Worm (Caenorhabditis elegans) whole organism, young adult: Measurements from ENCODE around the gene F13H8.8.

Source experiments
- B0336.3 ChIP-seq: fragments of 200-800 bp; sonication (Bioruptor generic); IDR thresholded peaks from 2 replicates; pipeline ENCODE4 v1.3.6; 2022; ENCODE audit warnings: missing genetic modification characterization, missing compliant biosample characterization
- C06A6.2 ChIP-seq: fragments of 200-800 bp; sonication (Bioruptor generic); conservative IDR thresholded peaks from 2 replicates; pipeline ENCODE4 v1.3.6; 2022; ENCODE audit warnings: missing genetic modification characterization, missing compliant biosample characterization
- F23B12.7 ChIP-seq: sonication (generic microtip); optimal IDR thresholded peaks from 2 replicates; lab custom pipeline; 2017; ENCODE audit warnings: missing genetic modification characterization, mild to moderate bottlenecking, missing compliant biosample characterization, antibody characterized with exemption, moderate library complexity; ENCODE audit not compliant: insufficient read depth
- F49E8.2 ChIP-seq: sonication (generic microtip); optimal IDR thresholded peaks from 3 replicates; lab custom pipeline; 2017; ENCODE audit warnings: missing genetic modification characterization, mild to moderate bottlenecking, missing compliant biosample characterization, antibody characterized with exemption, moderate library complexity; ENCODE audit not compliant: insufficient read depth
- T07F8.4 ChIP-seq: sonication (generic microtip); optimal IDR thresholded peaks from 2 replicates; lab custom pipeline; 2016; ENCODE audit warnings: mild to moderate bottlenecking, missing genetic modification characterization, moderate library complexity, missing compliant biosample characterization
- T26A5.8 ChIP-seq: sonication (generic microtip); optimal IDR thresholded peaks from 2 replicates; lab custom pipeline; 2016; ENCODE audit warnings: missing genetic modification characterization, missing compliant biosample characterization
- Y53G8AR.9 ChIP-seq: fragments of 200-800 bp; sonication (Bioruptor generic); conservative IDR thresholded peaks from 2 replicates; pipeline ENCODE4 v1.3.6; 2022; ENCODE audit warnings: missing genetic modification reagents, missing genetic modification characterization, missing compliant biosample characterization
- Y67H2A.10 ChIP-seq: fragments of 200-800 bp; sonication (Bioruptor generic); conservative IDR thresholded peaks from 2 replicates; pipeline ENCODE4 v1.3.6; 2022; ENCODE audit warnings: missing genetic modification reagents, missing genetic modification characterization, missing compliant biosample characterization
- Y95B8A.8 ChIP-seq: fragments of 200-800 bp; sonication (Bioruptor generic); IDR thresholded peaks from 2 replicates; pipeline ENCODE4 v1.3.6; 2022; ENCODE audit warnings: missing genetic modification reagents, missing genetic modification characterization, missing compliant biosample characterization
- ZK185.1 ChIP-seq: sonication (generic microtip); optimal IDR thresholded peaks from 2 replicates; lab custom pipeline; 2016; ENCODE audit warnings: mild to moderate bottlenecking, missing genetic modification characterization, missing compliant biosample characterization; ENCODE audit not compliant: poor library complexity, severe bottlenecking
- cebp-2 ChIP-seq: fragments of 200-800 bp; sonication (Bioruptor generic); IDR thresholded peaks from 2 replicates; pipeline ENCODE4 v1.3.6; 2022; ENCODE audit warnings: missing genetic modification characterization, missing compliant biosample characterization
- ceh-40 ChIP-seq: fragments of 200-800 bp; sonication (Bioruptor generic); IDR thresholded peaks from 2 replicates; pipeline ENCODE4 v1.3.6; 2022; ENCODE audit warnings: missing genetic modification characterization, missing compliant biosample characterization
- ceh-79 ChIP-seq: sonication (generic microtip); optimal IDR thresholded peaks from 2 replicates; lab custom pipeline; 2017; ENCODE audit warnings: mild to moderate bottlenecking, missing genetic modification characterization, missing compliant biosample characterization
- chd-7 ChIP-seq: sonication (generic microtip); optimal IDR thresholded peaks from 2 replicates; lab custom pipeline; 2016; ENCODE audit warnings: mild to moderate bottlenecking, missing genetic modification characterization, moderate library complexity, missing compliant biosample characterization
- die-1 ChIP-seq: sonication (generic microtip); optimal IDR thresholded peaks from 2 replicates; lab custom pipeline; 2016; ENCODE audit warnings: missing genotype, mild to moderate bottlenecking, missing genetic modification characterization, missing compliant biosample characterization
- dox-1 ChIP-seq: fragments of 200-800 bp; sonication (Bioruptor generic); IDR thresholded peaks from 2 replicates; pipeline ENCODE4 v1.3.6; 2022; ENCODE audit warnings: missing genetic modification reagents, missing genetic modification characterization, missing compliant biosample characterization
- dpl-1 ChIP-seq: fragments of 150-350 bp; optimal IDR thresholded peaks from 2 replicates; lab custom pipeline; 2014; ENCODE audit warnings: missing biosample characterization, missing genetic modification reagents, missing genetic modification characterization
- efl-1 ChIP-seq: fragments of 150-350 bp; optimal IDR thresholded peaks from 2 replicates; lab custom pipeline; 2014; ENCODE audit warnings: missing biosample characterization, missing genetic modification reagents, missing genetic modification characterization
- ets-4 ChIP-seq: fragments of 200-800 bp; sonication (Bioruptor generic); optimal IDR thresholded peaks from 2 replicates; lab custom pipeline; 2018; ENCODE audit warnings: mild to moderate bottlenecking, missing genetic modification characterization, missing compliant biosample characterization
- gei-17 ChIP-seq: fragments of 200-800 bp; sonication (Bioruptor generic); optimal IDR thresholded peaks from 2 replicates; lab custom pipeline; 2018; ENCODE audit warnings: mild to moderate bottlenecking, missing genetic modification characterization, missing compliant biosample characterization
- let-607 ChIP-seq, 2 experiments: fragments of 200-800 bp in 1 of 2; sonication (Bioruptor generic) in 1 of 2; sonication (generic microtip) in 1 of 2; optimal IDR thresholded peaks; 2 replicates each; lab custom pipeline; 2016 to 2018; ENCODE audit warnings: mild to moderate bottlenecking in 2 of 2, missing compliant biosample characterization in 2 of 2, missing genetic modification characterization in 2 of 2, moderate library complexity in 2 of 2, missing genotype in 1 of 2
- lin-54 ChIP-seq: fragments of 200-800 bp; sonication (Bioruptor generic); optimal IDR thresholded peaks from 2 replicates; lab custom pipeline; 2018; ENCODE audit warnings: mild to moderate bottlenecking, missing genetic modification characterization, missing compliant biosample characterization
- lsl-1 ChIP-seq: fragments of 200-800 bp; sonication (Bioruptor generic); optimal IDR thresholded peaks from 2 replicates; lab custom pipeline; 2018; ENCODE audit warnings: mild to moderate bottlenecking, missing genetic modification characterization, moderate library complexity, missing compliant biosample characterization
- lsy-27 ChIP-seq: sonication (generic microtip); optimal IDR thresholded peaks from 2 replicates; lab custom pipeline; 2017; ENCODE audit warnings: missing genetic modification characterization, mild to moderate bottlenecking, missing compliant biosample characterization, antibody characterized with exemption, missing genotype, borderline replicate concordance; ENCODE audit not compliant: insufficient read depth
- mes-4 ChIP-seq: sonication (generic microtip); optimal IDR thresholded peaks from 2 replicates; lab custom pipeline; 2016; ENCODE audit warnings: missing genotype, missing genetic modification characterization, missing compliant biosample characterization
- mxl-1 ChIP-seq: sonication (generic microtip); optimal IDR thresholded peaks from 2 replicates; lab custom pipeline; 2016; ENCODE audit warnings: missing genetic modification characterization, missing compliant biosample characterization
- nfya-2 ChIP-seq: fragments of 200-800 bp; sonication (Bioruptor generic); IDR thresholded peaks from 2 replicates; pipeline ENCODE4 v1.3.6; 2022; ENCODE audit warnings: missing genetic modification reagents, missing genetic modification characterization, missing compliant biosample characterization
- nfyb-1 ChIP-seq: fragments of 200-800 bp; sonication (Bioruptor generic); IDR thresholded peaks from 2 replicates; pipeline ENCODE4 v1.3.6; 2022; ENCODE audit warnings: missing genetic modification reagents, missing genetic modification characterization, missing compliant biosample characterization
- nhr-27 ChIP-seq: fragments of 200-800 bp; sonication (Bioruptor generic); optimal IDR thresholded peaks from 2 replicates; lab custom pipeline; 2018; ENCODE audit warnings: mild to moderate bottlenecking, missing genetic modification characterization, moderate library complexity, missing compliant biosample characterization
- nhr-80 ChIP-seq: sonication (generic microtip); optimal IDR thresholded peaks from 2 replicates; lab custom pipeline; 2016; ENCODE audit warnings: missing genetic modification characterization, missing compliant biosample characterization
- pha-4 ChIP-seq: fragments of 150-350 bp; sonication (generic microtip); optimal IDR thresholded peaks from 2 replicates; lab custom pipeline; 2014; ENCODE audit warnings: missing biosample characterization, missing genetic modification reagents, missing genetic modification characterization
- rec-8 ChIP-seq, 2 experiments: sonication (generic microtip); optimal IDR thresholded peaks; 2 replicates each; lab custom pipeline; 2016; ENCODE audit warnings: mild to moderate bottlenecking in 2 of 2, missing genetic modification characterization in 2 of 2, missing genetic modification reagents in 2 of 2, missing genotype in 2 of 2, missing biosample characterization in 1 of 2, missing compliant biosample characterization in 1 of 2, moderate library complexity in 1 of 2
- repo-1 ChIP-seq: sonication (generic microtip); optimal IDR thresholded peaks from 2 replicates; lab custom pipeline; 2017; ENCODE audit warnings: mild to moderate bottlenecking, missing genetic modification characterization, missing compliant biosample characterization
- sdz-38 ChIP-seq: sonication (generic microtip); optimal IDR thresholded peaks from 2 replicates; lab custom pipeline; 2016; ENCODE audit warnings: missing genotype, missing genetic modification characterization, missing compliant biosample characterization
- tbp1 ChIP-seq: fragments of 200-800 bp; sonication (Bioruptor generic); optimal IDR thresholded peaks from 2 replicates; lab custom pipeline; 2018; ENCODE audit warnings: mild to moderate bottlenecking, missing genetic modification characterization, missing compliant biosample characterization
- tbx-9 ChIP-seq: sonication (generic microtip); optimal IDR thresholded peaks from 2 replicates; lab custom pipeline; 2016; ENCODE audit warnings: borderline replicate concordance, missing genetic modification characterization, inconsistent platforms, missing compliant biosample characterization
- ztf-22 ChIP-seq: fragments of 200-800 bp; sonication (Bioruptor generic); optimal IDR thresholded peaks from 2 replicates; lab custom pipeline; 2018; ENCODE audit warnings: mild to moderate bottlenecking, missing genetic modification characterization, moderate library complexity, missing compliant biosample characterization
- ztf-26 ChIP-seq: sonication (generic microtip); optimal IDR thresholded peaks from 2 replicates; lab custom pipeline; 2017; ENCODE audit warnings: missing genetic modification characterization, missing compliant biosample characterization
- ztf-28 ChIP-seq: fragments of 200-800 bp; sonication (Bioruptor generic); IDR thresholded peaks from 2 replicates; pipeline ENCODE4 v1.3.6; 2022; ENCODE audit warnings: missing genetic modification reagents, missing genetic modification characterization, missing compliant biosample characterization
- ztf-6 ChIP-seq: fragments of 200-800 bp; sonication (Bioruptor generic); IDR thresholded peaks from 2 replicates; pipeline ENCODE4 v1.3.6; 2022; ENCODE audit warnings: missing genetic modification reagents, missing genetic modification characterization, missing compliant biosample characterization

F13H8.8 gene

ce11 chrII:6250782-6251461 lies 17.0 kb downstream of the F13H8.8 start, which contains the start of gene phb-2 (continued):
- TF ChIP-seq dpl-1: peak; percentile 75
- TF ChIP-seq tbp1 (GFP tag; lab: Kevin White, UChicago): peak; percentile 49
- TF ChIP-seq pha-4 (tag; lab: Kevin White, UChicago): peak; percentile 51
- peak; percentile 50 for TF ChIP-seq lsl-1
- TF ChIP-seq die-1 (tag; lab: Kevin White, UChicago): peak; percentile 0
- no peak for TF ChIP-seq ztf-26
- TF ChIP-seq nfya-2 (GFP tag; lab: Robert Waterston, UW): no peak
- TF ChIP-seq T26A5.8 (tag; lab: Kevin White, UChicago): no peak
- peak; percentile 93 for TF ChIP-seq lin-54
- TF ChIP-seq tbx-9 (tag; lab: Kevin White, UChicago): no peak
- no peak for TF ChIP-seq ceh-79
- TF ChIP-seq sdz-38 (tag; lab: Kevin White, UChicago): no peak
- no peak for TF ChIP-seq T07F8.4 (tag; lab: Kevin White, UChicago)
- no peak for TF ChIP-seq ceh-40 (GFP tag; lab: Robert Waterston, UW)
- TF ChIP-seq gei-17 (GFP tag; lab: Kevin White, UChicago): no peak
- TF ChIP-seq nhr-80: peak; percentile 13
- no peak for TF ChIP-seq mes-4 (tag; lab: Kevin White, UChicago)
- TF ChIP-seq repo-1: no peak
- TF ChIP-seq cebp-2 (GFP tag; lab: Robert Waterston, UW): no peak
- TF ChIP-seq Y53G8AR.9 (GFP tag; lab: Robert Waterston, UW): 0 out of 2 replicates have a peak, but pooled peaks have one; percentile 29
- no peak for TF ChIP-seq C06A6.2 (GFP tag; lab: Robert Waterston, UW)
- TF ChIP-seq nhr-27 (tag; lab: Kevin White, UChicago): no peak
- TF ChIP-seq Y67H2A.10 (GFP tag; lab: Robert Waterston, UW): no peak
- TF ChIP-seq ztf-28 (GFP tag; lab: Robert Waterston, UW): no peak
- TF ChIP-seq let-607 (tag; optimal IDR thresholded peaks at IDR 0.05; lab: Kevin White, UChicago): no peak
- TF ChIP-seq F49E8.2 (tag; lab: Kevin White, UChicago): peak; percentile 17
- no peak for TF ChIP-seq B0336.3
- no peak for TF ChIP-seq rec-8 (tag; optimal IDR thresholded peaks at IDR 0.05; lab: Kevin White, UChicago)
- TF ChIP-seq ets-4 (GFP tag; lab: Kevin White, UChicago): no peak
- no peak for TF ChIP-seq ztf-6 (GFP tag; lab: Robert Waterston, UW)
- TF ChIP-seq efl-1 (GFP tag; lab: Kevin White, UChicago): peak; percentile 83
- TF ChIP-seq ZK185.1 (tag; lab: Kevin White, UChicago): peak; percentile 22
- TF ChIP-seq mxl-1 (tag; lab: Kevin White, UChicago): no peak
- TF ChIP-seq F23B12.7: peak; percentile 95
- peak; percentile 58; the same call in 1 of the 2 replicates for TF ChIP-seq nfyb-1 (GFP tag; lab: Robert Waterston, UW)
- TF ChIP-seq Y95B8A.8 (GFP tag; lab: Robert Waterston, UW): no peak
- no peak for TF ChIP-seq ztf-22
- peak; percentile 78 for TF ChIP-seq dox-1 (GFP tag; lab: Robert Waterston, UW)
- TF ChIP-seq chd-7: no peak
- no peak for TF ChIP-seq lsy-27 (tag; lab: Kevin White, UChicago)
- TF ChIP-seq, all 124 proteins: peak for 40
